Worm (Caenorhabditis elegans) whole organism, early embryonic: ENCODE measurements around the gene ntp-1.

Source experiments
- F13C5.2 ChIP-seq: sonication (generic microtip); optimal IDR thresholded peaks from 2 replicates; lab custom pipeline; 2017; ENCODE audit warnings: mild to moderate bottlenecking, missing genetic modification characterization, inconsistent platforms, missing compliant biosample characterization
- aly-1 ChIP-seq: sonication (generic microtip); optimal IDR thresholded peaks from 2 replicates; lab custom pipeline; 2016; ENCODE audit warnings: missing genetic modification characterization, missing compliant biosample characterization
- ama-1 ChIP-seq: fragments of 150-350 bp; optimal IDR thresholded peaks from 2 replicates; lab custom pipeline; 2014
- ceh-36 ChIP-seq: sonication (generic microtip); optimal IDR thresholded peaks from 2 replicates; lab custom pipeline; 2016; ENCODE audit warnings: missing genetic modification characterization, inconsistent platforms, missing compliant biosample characterization
- flt-1 ChIP-seq: fragments of 200-800 bp; sonication (Bioruptor generic); IDR thresholded peaks from 2 replicates; pipeline ENCODE4 v1.3.6; 2022; ENCODE audit warnings: missing genetic modification characterization, missing compliant biosample characterization
- hnd-1 ChIP-seq: sonication (generic microtip); optimal IDR thresholded peaks from 2 replicates; lab custom pipeline; 2016; ENCODE audit warnings: missing genetic modification characterization, missing compliant biosample characterization

DNA sequence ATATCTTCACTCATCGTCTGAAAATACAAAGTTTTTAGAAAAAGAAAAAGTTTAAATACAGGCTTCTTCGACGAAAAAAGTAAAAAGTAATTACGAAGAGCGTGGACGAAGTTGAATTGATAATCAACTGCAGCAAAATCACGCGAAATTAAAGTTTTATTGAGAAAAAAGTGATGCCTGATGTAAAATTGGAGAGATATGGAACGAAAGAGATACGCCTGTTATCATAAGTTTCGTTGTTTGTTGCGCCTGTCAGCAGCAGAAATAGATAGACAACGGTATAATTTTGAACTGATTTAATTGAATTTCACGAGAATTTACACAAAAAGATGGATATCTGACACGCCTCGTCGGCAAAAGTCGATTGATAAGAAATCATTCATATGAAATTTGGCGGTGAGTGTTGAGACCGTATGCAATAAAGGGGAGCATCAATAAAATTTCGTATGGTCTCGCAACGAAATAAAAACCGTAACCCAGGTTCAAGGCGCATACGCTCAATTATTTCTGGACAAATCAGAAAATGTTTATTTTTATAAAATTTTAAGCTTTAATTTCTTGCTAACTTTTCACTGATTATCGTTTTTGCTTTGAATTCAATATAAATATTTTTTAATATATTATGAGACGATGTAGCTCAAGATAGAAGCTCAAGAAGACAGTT lies 34.8 kb upstream of the ntp-1 start, which contains the start of gene C06A6.4:
- TF ChIP-seq aly-1 (tag; lab: Kevin White, UChicago) (no peak), flt-1 (GFP tag; lab: Robert Waterston, UW) (no peak), F13C5.2 (tag; lab: Kevin White, UChicago) (no peak), ama-1 (no peak), ceh-36 (tag; lab: Kevin White, UChicago) (no peak), hnd-1 (tag; lab: Kevin White, UChicago) (no peak)
